Worm (Caenorhabditis elegans): ENCODE results near the gene srz-70.

DNA sequence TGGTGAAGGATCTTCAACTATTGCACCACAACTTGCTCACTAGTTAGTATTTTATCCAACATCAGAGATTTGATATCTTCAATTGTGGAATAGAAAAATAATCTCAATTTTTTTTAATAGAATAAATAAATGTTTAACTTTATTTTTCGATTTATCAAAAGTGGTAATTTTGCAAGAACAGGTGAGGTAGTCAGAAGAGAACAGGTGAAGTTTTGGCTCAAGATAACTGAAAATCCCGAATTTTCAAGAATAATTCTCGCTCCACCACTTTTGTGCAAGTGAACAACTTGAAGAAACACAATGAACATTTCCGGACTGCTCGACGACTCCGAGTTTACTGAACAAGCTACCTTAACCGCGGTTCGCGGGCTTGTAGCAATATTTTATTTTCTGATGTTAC is 12.7 kb upstream of the srz-70 start, which contains the start of gene srz-78:
- TF ChIP-seq pha-4 (tag; optimal IDR thresholded peaks at IDR 0.05) = no peak
- TF ChIP-seq fos-1 (tag; optimal IDR thresholded peaks at IDR 0.05) = no peak
- TF ChIP-seq nhr-237 (tag; optimal IDR thresholded peaks at IDR 0.05) = no peak
- no peak for TF ChIP-seq snpc-4 (tag; optimal IDR thresholded peaks at IDR 0.05)
- TF ChIP-seq ceh-9 (tag; optimal IDR thresholded peaks at IDR 0.05) = no peak
- TF ChIP-seq ceh-82 (tag; optimal IDR thresholded peaks at IDR 0.05) = no peak
- TF ChIP-seq lin-15B (tag; optimal IDR thresholded peaks at IDR 0.05) = no peak
